Fruit fly (Drosophila melanogaster) whole organism: ENCODE measurements around the gene Setx.

Experiments
- CG8478 ChIP-seq: fragments of >200 bp; optimal IDR thresholded peaks from 2 replicates; lab custom pipeline; 2018; ENCODE audit warnings: inconsistent platforms
- Dll ChIP-seq: fragments of >200 bp; optimal IDR thresholded peaks from 2 replicates; lab custom pipeline; 2017
- EcR ChIP-seq, 2 experiments: fragments of >200 bp; optimal IDR thresholded peaks; 2 replicates each; lab custom pipeline; 2017; ENCODE audit warnings: missing biosample characterization in 2 of 2, missing genetic modification characterization in 2 of 2, missing genetic modification reagents in 2 of 2
- pan ChIP-seq: fragments of >200 bp; optimal IDR thresholded peaks from 2 replicates; lab custom pipeline; 2017
- psq ChIP-seq: fragments of >200 bp; optimal IDR thresholded peaks from 2 replicates; lab custom pipeline; 2017
- usp ChIP-seq: fragments of >200 bp; optimal IDR thresholded peaks from 2 replicates; lab custom pipeline; 2017; ENCODE audit warnings: missing biosample characterization, missing genetic modification characterization, mixed read lengths

DNA sequence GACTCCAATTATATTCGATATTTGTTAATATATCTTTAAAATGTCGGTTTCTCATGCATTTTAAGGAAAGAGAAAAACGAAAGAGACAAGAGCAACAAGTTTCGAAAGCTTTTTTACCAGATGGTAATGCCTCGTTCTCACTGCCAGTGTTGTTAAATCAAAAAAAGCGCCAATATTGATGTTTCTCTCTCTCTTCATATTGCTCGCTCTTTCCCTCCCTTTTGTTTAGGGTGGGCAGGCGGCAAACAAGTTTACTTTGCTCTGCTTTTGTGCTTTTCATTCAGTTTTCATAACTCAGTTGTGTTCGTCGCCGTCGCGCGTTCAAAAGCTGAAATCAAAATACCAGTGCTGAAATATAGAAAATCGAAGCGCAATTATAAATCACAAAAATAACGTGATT, 55.5 kb downstream of the Setx start:
- TF ChIP-seq pan (lab: Kevin White, UChicago) (no peak), EcR (GFP tag; optimal IDR thresholded peaks at IDR 0.05; lab: Kevin White, UChicago) (no peak), psq (lab: Kevin White, UChicago) (no peak), usp (no peak), CG8478 (no peak), Dll (lab: Kevin White, UChicago) (no peak)
